Fruit fly (Drosophila melanogaster): ENCODE data around the gene mtd.
A peak's percentile ranks its signal among the peaks of the same experiment; 100 is the strongest.

mtd gene

dm6 chr3R:5319059-5319785 lies 31.0 kb downstream of the mtd start:
- TF ChIP-seq fkh (GFP tag; optimal IDR thresholded peaks at IDR 0.05), result peak; percentile 88
- peak; percentile 24 for TF ChIP-seq esn (GFP tag; optimal IDR thresholded peaks at IDR 0.05)
- TF ChIP-seq Met (GFP tag; optimal IDR thresholded peaks at IDR 0.05), result peak; percentile 44
- TF ChIP-seq Eip78C (GFP tag), result peak; percentile 69
- peak; percentile 70 for TF ChIP-seq vri (GFP tag; optimal IDR thresholded peaks at IDR 0.05)
- no peak for TF ChIP-seq Eip75B (GFP tag; optimal IDR thresholded peaks at IDR 0.05)

DNA sequence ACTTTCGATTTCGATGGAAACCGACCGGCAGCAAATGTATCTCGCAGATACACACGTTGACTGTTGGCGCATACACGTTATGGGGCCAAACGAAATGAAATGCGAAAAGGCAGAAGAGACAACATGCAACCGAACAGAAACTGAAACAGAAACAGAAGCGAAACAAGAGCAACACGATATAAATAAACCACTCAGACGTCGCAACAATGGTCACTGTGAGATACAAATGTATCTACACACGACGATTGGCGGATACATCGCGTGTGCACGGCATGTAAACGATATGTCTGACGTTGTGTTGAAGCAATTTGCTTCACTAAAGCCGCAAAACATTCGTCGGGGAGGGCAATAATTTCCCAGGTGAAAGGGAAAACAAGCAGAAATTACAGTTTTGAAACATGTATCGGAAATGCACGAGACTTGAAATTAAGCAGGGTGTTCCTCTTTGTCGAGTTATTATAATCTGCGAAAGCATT lies 32.6 kb downstream of the mtd start:
- TF ChIP-seq CG31627 (GFP tag; optimal IDR thresholded peaks at IDR 0.05) (no peak), CG10631 (GFP tag; optimal IDR thresholded peaks at IDR 0.05) (no peak), ss (GFP tag; optimal IDR thresholded peaks at IDR 0.05) (peak; percentile 58 to 97), CG32006 (GFP tag; optimal IDR thresholded peaks at IDR 0.05) (no peak), CG1621 (tag; optimal IDR thresholded peaks at IDR 0.05) (no peak), Eip75B (GFP tag; optimal IDR thresholded peaks at IDR 0.05) (peak; percentile 36), fkh (GFP tag; optimal IDR thresholded peaks at IDR 0.05) (no peak), CG8632 (GFP tag; optimal IDR thresholded peaks at IDR 0.05) (no peak), Smox (GFP tag; optimal IDR thresholded peaks at IDR 0.05) (no peak), CG6808 (GFP tag; optimal IDR thresholded peaks at IDR 0.05) (peak; percentile 9), vri (GFP tag; optimal IDR thresholded peaks at IDR 0.05) (no peak), Sox102F (GFP tag; optimal IDR thresholded peaks at IDR 0.05) (peak; percentile 25), Sox14 (GFP tag; optimal IDR thresholded peaks at IDR 0.05) (no peak), dac (GFP tag; optimal IDR thresholded peaks at IDR 0.05) (no peak), Sox15 (GFP tag; optimal IDR thresholded peaks at IDR 0.05) (no peak), svp (GFP tag) (no peak), Blimp-1 (GFP tag; optimal IDR thresholded peaks at IDR 0.05) (peak; percentile 96), Eip93F (GFP tag; optimal IDR thresholded peaks at IDR 0.05) (no peak), CG11294 (GFP tag; IDR thresholded peaks at IDR 0.05) (no peak), Hr4 (GFP tag; optimal IDR thresholded peaks at IDR 0.05) (no peak), achi (GFP tag; optimal IDR thresholded peaks at IDR 0.05) (peak; percentile 20), CG3919 (GFP tag; optimal IDR thresholded peaks at IDR 0.05) (no peak), salr (GFP tag; optimal IDR thresholded peaks at IDR 0.05) (peak in 1 of 2 experiments; percentile 11), dsx (GFP tag; optimal IDR thresholded peaks at IDR 0.05; ENCODE audit: poor library complexity, severe bottlenecking) (peak; percentile 52), CG3032 (tag; optimal IDR thresholded peaks at IDR 0.05) (no peak), CG15336 (GFP tag; IDR thresholded peaks at IDR 0.05) (no peak), Gug (GFP tag; IDR thresholded peaks at IDR 0.05) (no peak), Ets96B (tag; optimal IDR thresholded peaks at IDR 0.05) (no peak), cyc (GFP tag; optimal IDR thresholded peaks at IDR 0.05) (no peak), spab (GFP tag; optimal IDR thresholded peaks at IDR 0.05) (no peak), Hr39 (GFP tag; optimal IDR thresholded peaks at IDR 0.05) (no peak), CG6163 (GFP tag; IDR thresholded peaks at IDR 0.05) (peak; percentile 80), CG9139 (GFP tag; optimal IDR thresholded peaks at IDR 0.05) (no peak), Lpt (GFP tag; optimal IDR thresholded peaks at IDR 0.05) (peak; percentile 15), OdsH (GFP tag; optimal IDR thresholded peaks at IDR 0.05) (no peak), CG34406 (GFP tag; optimal IDR thresholded peaks at IDR 0.05) (no peak), CG6854 (GFP tag; optimal IDR thresholded peaks at IDR 0.05) (peak; percentile 42), Eip78C (GFP tag) (peak; percentile 60), CG6792 (GFP tag; optimal IDR thresholded peaks at IDR 0.05) (no peak), CG7368 (GFP tag; optimal IDR thresholded peaks at IDR 0.05) (no peak), esn (GFP tag; optimal IDR thresholded peaks at IDR 0.05) (no peak), fd85E (GFP tag; optimal IDR thresholded peaks at IDR 0.05) (no peak), Met (GFP tag; optimal IDR thresholded peaks at IDR 0.05) (peak; percentile 5)
